Fruit fly (Drosophila melanogaster) S2 (cell line): ENCODE data around the gene Spps.

ENCODE experiments used
- CG8478 ChIP-seq: fragments of >200 bp; optimal IDR thresholded peaks from 2 replicates; lab custom pipeline; 2018
- CTCF ChIP-seq, 2 experiments: fragments of >200 bp; optimal IDR thresholded peaks; 2 replicates each; lab custom pipeline; 2018

DNA sequence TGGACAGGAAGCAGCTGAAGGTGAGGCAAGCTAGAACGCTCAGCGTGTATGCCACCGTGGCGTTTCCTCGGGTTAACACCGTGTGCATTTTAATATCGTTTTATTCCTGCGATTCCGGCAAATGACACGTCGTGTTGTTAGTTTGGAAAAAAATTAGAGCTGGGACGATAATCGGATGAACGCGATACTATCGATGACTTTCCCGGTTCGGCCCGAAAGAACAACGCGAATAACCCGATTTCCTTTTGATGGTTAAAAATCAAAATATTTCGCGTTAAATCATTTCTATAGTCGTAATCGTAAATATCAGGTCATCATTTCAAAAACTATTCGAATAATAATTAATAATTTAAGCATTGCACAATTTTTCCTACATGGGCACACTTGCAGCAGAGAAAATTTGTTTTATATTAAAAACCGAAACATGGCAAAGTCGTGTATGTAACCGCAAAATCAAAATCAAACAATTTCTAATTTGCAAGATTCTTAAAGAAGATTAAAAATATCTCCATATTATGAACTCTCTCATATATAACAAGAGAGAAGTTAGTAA is 3.2 kb upstream of the Spps start, which contains the start of gene Spase22-23:
- no peak for TF ChIP-seq CG8478 (lab: Kevin White, UChicago)
- no peak for TF ChIP-seq CTCF (optimal IDR thresholded peaks at IDR 0.05; lab: Kevin White, UChicago)
